Fruit fly (Drosophila melanogaster) whole organism, adult: ENCODE results near the gene Hayan.
A peak's percentile ranks its signal among the peaks of the same experiment; 100 is the strongest.

Experiments
- CG11617 ChIP-seq: fragments of 200-800 bp; sonication (Bioruptor generic); optimal IDR thresholded peaks from 2 replicates; lab custom pipeline; 2017; ENCODE audit warnings: mild to moderate bottlenecking, missing biosample characterization, missing genetic modification reagents, missing genetic modification characterization
- CG12768 ChIP-seq: fragments of 200-800 bp; sonication (Bioruptor generic); optimal IDR thresholded peaks from 2 replicates; lab custom pipeline; 2017; ENCODE audit warnings: missing biosample characterization, missing genetic modification characterization, mild to moderate bottlenecking, moderate library complexity, missing genetic modification reagents
- CG14711 ChIP-seq: fragments of 200-800 bp; sonication (Bioruptor generic); optimal IDR thresholded peaks from 2 replicates; lab custom pipeline; 2018; ENCODE audit warnings: missing biosample characterization, mild to moderate bottlenecking, missing genetic modification characterization, moderate library complexity
- CG1620 ChIP-seq: fragments of 200-800 bp; sonication (Bioruptor generic); optimal IDR thresholded peaks from 2 replicates; lab custom pipeline; 2016; ENCODE audit warnings: missing biosample characterization, missing genetic modification characterization
- CG33017 ChIP-seq: fragments of 200-800 bp; sonication (Bioruptor generic); optimal IDR thresholded peaks from 2 replicates; lab custom pipeline; 2018; ENCODE audit warnings: missing biosample characterization, mild to moderate bottlenecking, missing genetic modification characterization, moderate library complexity
- CG5204 ChIP-seq: fragments of 200-800 bp; sonication (Bioruptor generic); optimal IDR thresholded peaks from 2 replicates; lab custom pipeline; 2016; ENCODE audit warnings: missing biosample characterization, missing genetic modification characterization
- CG7045 ChIP-seq: fragments of 200-800 bp; sonication (Bioruptor generic); optimal IDR thresholded peaks from 2 replicates; lab custom pipeline; 2017; ENCODE audit warnings: missing biosample characterization, mild to moderate bottlenecking, missing genetic modification characterization
- CG7101 ChIP-seq: fragments of 200-800 bp; sonication (Bioruptor generic); optimal IDR thresholded peaks from 2 replicates; lab custom pipeline; 2018; ENCODE audit warnings: missing biosample characterization, mild to moderate bottlenecking, missing genetic modification characterization, moderate library complexity
- Clk ChIP-seq: fragments of 200-800 bp; sonication (Bioruptor generic); optimal IDR thresholded peaks from 2 replicates; lab custom pipeline; 2017; ENCODE audit warnings: missing biosample characterization, missing genetic modification characterization
- Crg-1 ChIP-seq: fragments of 200-800 bp; sonication (Bioruptor generic); optimal IDR thresholded peaks from 2 replicates; lab custom pipeline; 2016; ENCODE audit warnings: missing biosample characterization, missing genetic modification characterization
- Hr96 ChIP-seq: fragments of 200-800 bp; sonication (Bioruptor generic); optimal IDR thresholded peaks from 2 replicates; lab custom pipeline; 2016; ENCODE audit warnings: missing biosample characterization, missing genetic modification characterization
- Mnt ChIP-seq: fragments of 200-800 bp; sonication (Bioruptor generic); optimal IDR thresholded peaks from 2 replicates; lab custom pipeline; 2016; ENCODE audit warnings: missing biosample characterization, mild to moderate bottlenecking, missing genetic modification characterization
- bab1 ChIP-seq: fragments of 200-800 bp; sonication (Bioruptor generic); optimal IDR thresholded peaks from 3 replicates; lab custom pipeline; 2019; ENCODE audit warnings: missing biosample characterization, mild to moderate bottlenecking, missing genetic modification characterization, moderate library complexity
- cic ChIP-seq: fragments of 200-800 bp; sonication (Bioruptor generic); optimal IDR thresholded peaks from 2 replicates; lab custom pipeline; 2017; ENCODE audit warnings: missing biosample characterization, mild to moderate bottlenecking, missing genetic modification characterization, moderate library complexity
- cnc ChIP-seq, 2 experiments: fragments of >200 bp; optimal IDR thresholded peaks; 2 replicates each; lab custom pipeline; 2017
- kay ChIP-seq: fragments of 200-800 bp; sonication (Bioruptor generic); peaks from one replicate; lab custom pipeline; 2016; ENCODE audit warnings: missing biosample characterization, missing genetic modification characterization, borderline replicate concordance
- ovo ChIP-seq: fragments of 200-800 bp; sonication (Bioruptor generic); optimal IDR thresholded peaks from 2 replicates; lab custom pipeline; 2016; ENCODE audit warnings: missing biosample characterization, missing genetic modification characterization
- pad ChIP-seq: fragments of 200-800 bp; sonication (Bioruptor generic); optimal IDR thresholded peaks from 3 replicates; lab custom pipeline; 2017; ENCODE audit warnings: missing biosample characterization, missing genetic modification characterization, mild to moderate bottlenecking, moderate library complexity, missing genetic modification reagents
- tj ChIP-seq: fragments of 200-800 bp; sonication (Bioruptor generic); optimal IDR thresholded peaks from 3 replicates; lab custom pipeline; 2017; ENCODE audit warnings: missing biosample characterization, mild to moderate bottlenecking, missing genetic modification characterization, moderate library complexity
- toe ChIP-seq: fragments of 200-800 bp; sonication (Bioruptor generic); optimal IDR thresholded peaks from 2 replicates; lab custom pipeline; 2016; ENCODE audit warnings: missing biosample characterization, missing genetic modification characterization

Hayan gene

DNA sequence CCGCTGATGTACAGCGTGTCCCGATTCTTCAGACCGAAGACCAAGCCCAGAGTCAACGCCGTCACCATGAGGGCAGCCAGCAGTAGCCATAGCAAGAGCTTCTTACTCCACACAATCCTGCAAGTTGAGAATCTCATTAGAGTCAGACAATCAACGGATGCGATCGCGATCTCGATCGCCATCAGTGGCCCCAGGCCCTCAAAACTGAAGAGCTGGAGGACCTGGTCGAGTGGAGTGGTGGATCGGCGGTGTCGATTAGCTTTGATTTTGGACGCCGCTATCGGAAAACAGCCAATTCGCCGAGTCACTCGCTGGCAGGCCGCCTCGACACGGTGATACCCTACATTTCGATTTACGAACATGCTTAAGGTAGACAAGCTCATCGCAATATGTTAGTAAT, 25.0 kb upstream of the Hayan start:
- no peak for TF ChIP-seq CG1620 (GFP tag; lab: Kevin White, UChicago)

DNA sequence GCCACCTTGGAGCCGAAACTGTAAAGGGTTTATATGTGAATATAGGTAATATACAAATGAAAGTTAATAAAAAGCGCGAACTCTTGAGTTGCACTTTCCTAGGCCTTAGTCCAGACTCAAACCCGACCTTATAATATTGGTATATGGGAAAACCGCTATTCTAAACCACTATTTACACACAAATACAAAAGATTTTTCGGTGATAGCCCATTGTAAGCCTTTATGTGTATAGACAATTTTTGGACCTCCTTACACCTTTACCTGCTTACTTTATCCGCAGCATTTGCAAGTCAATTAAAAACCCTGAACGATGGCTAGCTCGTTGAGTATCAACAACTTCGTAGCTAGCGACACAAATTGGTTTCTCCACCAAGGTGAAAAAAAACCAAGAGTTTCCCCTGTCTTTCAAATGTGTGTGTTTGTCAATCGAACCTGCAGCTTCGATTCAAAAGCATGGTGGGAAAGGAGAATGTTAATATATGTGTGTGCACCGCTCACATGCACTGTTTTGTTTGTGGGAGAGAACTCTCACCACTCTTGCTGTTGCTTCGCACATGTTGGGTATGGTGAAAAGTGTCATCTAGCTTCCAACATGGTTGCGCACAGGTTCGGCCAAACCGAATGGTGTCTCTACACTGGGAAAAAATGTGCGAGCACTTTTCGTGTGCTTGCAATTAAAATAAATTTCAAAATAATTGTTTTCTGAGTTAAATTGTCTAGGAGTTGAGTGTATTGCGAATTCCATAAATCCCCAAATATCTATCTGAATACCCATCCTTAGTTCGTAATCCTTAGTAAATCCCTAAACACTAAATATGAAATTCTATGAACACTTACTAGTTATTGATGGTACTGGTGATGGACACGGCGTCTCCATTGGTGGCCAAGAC, 23.3 kb upstream of the Hayan start:
- TF ChIP-seq pad (GFP tag; lab: Kevin White, UChicago) (peak; percentile 99), CG14711 (tag; lab: Kevin White, UChicago) (peak; percentile 24), Mnt (GFP tag; lab: Kevin White, UChicago) (no peak), CG7101 (tag; lab: Kevin White, UChicago) (no peak), CG11617 (GFP tag; lab: Kevin White, UChicago) (peak; percentile 31), tj (GFP tag; lab: Kevin White, UChicago) (peak; percentile 5), Hr96 (GFP tag; lab: Kevin White, UChicago) (peak; percentile 20)

DNA sequence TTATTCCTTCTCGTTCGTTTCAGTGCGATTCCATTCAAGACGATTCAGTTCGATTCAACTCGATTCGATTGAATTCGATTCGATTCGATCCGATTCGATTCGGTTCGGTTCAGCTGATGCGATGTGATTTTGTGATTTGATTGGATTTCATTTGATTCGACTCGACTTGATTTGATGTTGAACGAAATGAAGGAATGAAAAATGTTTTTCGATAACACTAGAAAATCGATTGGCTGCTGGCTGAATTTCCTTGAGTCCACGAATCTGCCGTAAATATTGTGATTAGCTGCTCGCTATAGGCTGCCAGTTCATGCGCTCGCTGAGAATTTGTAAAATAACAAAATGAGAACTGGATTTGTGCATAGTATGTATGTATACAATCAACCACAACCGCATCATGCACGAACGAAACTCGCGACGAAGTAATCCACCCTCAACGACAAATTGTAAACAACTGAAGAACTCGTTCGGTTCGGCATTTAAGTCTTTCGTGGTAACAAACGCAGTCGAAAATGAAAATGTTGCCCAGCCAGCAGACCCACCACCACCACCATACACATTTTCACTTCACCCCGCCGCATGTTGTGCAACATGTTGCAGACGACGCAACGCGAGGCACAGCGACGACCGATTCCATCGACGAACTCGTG, 21.5 kb upstream of the Hayan start, which contains the start of gene Wnt5:
Gene Wnt5, minus strand, starts transcription at position 458 of the 650 bp plus-strand sequence.
- TF ChIP-seq Clk (GFP tag; lab: Kevin White, UChicago) (no peak), pad (GFP tag; lab: Kevin White, UChicago) (peak; percentile 62), CG7101 (tag; lab: Kevin White, UChicago) (no peak), cic (GFP tag; lab: Kevin White, UChicago) (no peak), Mnt (GFP tag; lab: Kevin White, UChicago) (no peak), cnc (optimal IDR thresholded peaks at IDR 0.05; lab: Kevin White, UChicago) (no peak), kay (GFP tag; lab: Kevin White, UChicago) (no peak)

DNA sequence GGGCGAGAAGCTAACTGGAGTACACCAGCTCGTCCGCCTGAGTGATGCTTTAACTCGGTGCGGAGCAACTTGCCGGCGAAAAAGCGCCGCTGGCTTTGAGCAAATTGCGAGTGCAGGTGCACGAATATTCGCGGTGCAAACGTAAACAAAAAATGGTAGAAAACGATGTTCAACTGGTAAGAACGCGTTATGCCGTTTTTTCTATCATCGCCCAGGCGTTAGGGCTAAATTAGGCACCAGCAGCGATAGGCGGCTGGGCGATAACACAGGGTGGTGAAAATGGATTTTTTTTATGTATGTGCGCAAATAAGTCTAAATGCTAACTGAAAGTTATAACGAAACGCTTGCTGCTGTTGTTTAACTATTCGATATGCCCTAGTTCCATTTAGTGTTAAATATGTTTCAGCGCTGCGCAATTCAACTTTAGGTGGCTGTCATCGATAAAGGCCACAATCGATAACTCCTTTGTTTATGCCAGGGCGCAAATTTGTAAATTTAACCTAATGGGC, 16.2 kb upstream of the Hayan start, which contains the start of the genes Pgant7 and Xrcc2:
Gene Pgant7, minus strand, starts transcription at position 308 of the 509 bp plus-strand sequence.
Gene Xrcc2, plus strand, starts transcription at position 449 of the 509 bp plus-strand sequence.
- TF ChIP-seq Mnt (GFP tag; lab: Kevin White, UChicago) = peak; percentile 25
- TF ChIP-seq pad (GFP tag; lab: Kevin White, UChicago) = no peak
- peak; percentile 6 for TF ChIP-seq bab1
- TF ChIP-seq tj (GFP tag; lab: Kevin White, UChicago) = peak; percentile 83

DNA sequence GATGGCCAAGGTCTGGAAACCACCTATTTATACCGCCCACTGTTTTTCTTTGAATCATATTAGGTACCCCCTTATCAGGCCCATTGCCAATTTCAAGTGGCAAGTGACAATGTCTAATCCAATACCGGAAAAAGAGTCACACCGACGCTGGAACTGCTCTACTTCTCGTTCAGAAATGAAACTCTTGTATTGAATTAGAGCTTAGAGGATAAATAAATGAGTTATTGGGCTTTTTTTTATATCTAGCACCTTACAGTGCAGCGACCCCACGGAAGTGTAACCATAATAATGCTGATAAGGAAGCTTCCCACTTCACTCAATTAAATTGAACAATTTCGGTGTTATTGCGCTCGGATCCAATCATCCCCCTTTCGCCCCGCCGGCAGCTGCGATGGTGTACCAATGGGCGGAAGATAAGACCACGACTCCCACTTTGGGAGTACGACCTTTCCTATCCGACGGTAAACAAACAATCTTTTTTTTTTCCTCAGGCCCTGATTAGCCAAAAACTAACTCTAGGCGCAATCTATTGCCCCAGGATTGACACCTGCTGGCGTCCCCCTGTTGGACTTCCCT, 10.7 kb upstream of the Hayan start, which contains the start of gene CG15043:
Gene CG15043, minus strand, starts transcription at position 4 of the 576 bp plus-strand sequence.
- TF ChIP-seq pad (GFP tag; lab: Kevin White, UChicago) = peak; percentile 28
- TF ChIP-seq bab1 = no peak
- TF ChIP-seq CG14711 (tag; lab: Kevin White, UChicago) = peak; percentile 48
- TF ChIP-seq CG7101 (tag; lab: Kevin White, UChicago) = peak; percentile 58

DNA sequence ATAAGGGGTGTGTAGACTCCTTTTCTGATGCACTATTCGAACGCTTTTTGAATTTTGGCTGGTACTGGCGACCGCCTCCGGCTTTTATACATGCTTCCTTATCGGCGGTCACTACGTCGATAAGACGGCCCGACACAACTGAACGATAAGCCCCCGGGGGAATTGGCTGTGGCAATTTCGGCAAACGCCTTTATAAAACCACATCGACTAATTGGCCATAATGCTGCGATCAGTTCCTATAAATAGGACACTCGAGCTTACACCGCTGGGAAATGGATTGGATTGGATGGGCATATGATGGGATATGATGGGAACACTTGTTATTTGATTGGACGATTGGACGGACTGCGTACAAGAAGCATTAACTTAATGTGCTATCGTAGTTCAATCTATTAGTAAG, 8.4 kb upstream of the Hayan start, which contains the start of gene CG15044:
Gene CG15044, minus strand, starts transcription at position 66 of the 400 bp plus-strand sequence.
- TF ChIP-seq cic (GFP tag; lab: Kevin White, UChicago) = no peak
- TF ChIP-seq CG1620 (GFP tag; lab: Kevin White, UChicago) = no peak
- TF ChIP-seq Crg-1 (GFP tag; lab: Kevin White, UChicago) = no peak
- TF ChIP-seq ovo (GFP tag; lab: Kevin White, UChicago) = no peak
- TF ChIP-seq CG12768 (GFP tag; lab: Kevin White, UChicago) = no peak
- no peak for TF ChIP-seq CG33017 (tag; lab: Kevin White, UChicago)
- TF ChIP-seq CG14711 (tag; lab: Kevin White, UChicago) = no peak
- no peak for TF ChIP-seq CG7101 (tag; lab: Kevin White, UChicago)
- no peak for TF ChIP-seq CG7045 (GFP tag; lab: Kevin White, UChicago)
- TF ChIP-seq CG5204 (GFP tag; lab: Kevin White, UChicago) = no peak

DNA sequence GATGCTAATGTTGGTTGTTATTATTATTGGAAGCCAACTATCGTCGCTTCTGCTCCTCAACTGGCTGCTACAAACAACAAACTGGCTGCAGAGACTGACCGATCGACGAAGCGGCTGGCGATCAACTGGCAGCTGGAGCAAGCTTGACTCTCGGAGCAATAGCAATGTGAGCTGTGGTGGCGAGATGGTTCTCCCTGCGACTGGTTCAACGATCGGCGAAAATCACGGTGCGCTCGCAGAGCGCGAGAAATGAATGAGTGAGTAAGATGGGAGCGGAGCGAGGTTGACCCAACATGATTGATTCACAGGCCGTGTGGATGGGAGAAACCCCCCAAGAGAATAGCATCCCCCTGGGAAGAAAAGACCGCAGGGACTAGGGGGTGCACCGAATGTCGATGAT, 5.9 kb upstream of the Hayan start, which contains the start of gene CG15046:
Gene CG15046, minus strand, starts transcription at position 112 of the 400 bp plus-strand sequence.
- TF ChIP-seq CG11617 (GFP tag; lab: Kevin White, UChicago) (no peak), CG1620 (GFP tag; lab: Kevin White, UChicago) (no peak), CG7045 (GFP tag; lab: Kevin White, UChicago) (no peak), Crg-1 (GFP tag; lab: Kevin White, UChicago) (no peak), CG7101 (tag; lab: Kevin White, UChicago) (no peak), Hr96 (GFP tag; lab: Kevin White, UChicago) (no peak), CG33017 (tag; lab: Kevin White, UChicago) (no peak), tj (GFP tag; lab: Kevin White, UChicago) (no peak), Clk (GFP tag; lab: Kevin White, UChicago) (no peak), cic (GFP tag; lab: Kevin White, UChicago) (no peak), ovo (GFP tag; lab: Kevin White, UChicago) (no peak), pad (GFP tag; lab: Kevin White, UChicago) (no peak), kay (GFP tag; lab: Kevin White, UChicago) (no peak), CG14711 (tag; lab: Kevin White, UChicago) (no peak), cnc (optimal IDR thresholded peaks at IDR 0.05; lab: Kevin White, UChicago) (no peak), CG12768 (GFP tag; lab: Kevin White, UChicago) (no peak), Mnt (GFP tag; lab: Kevin White, UChicago) (no peak), toe (GFP tag; lab: Kevin White, UChicago) (no peak), bab1 (no peak)
